Worm (Caenorhabditis elegans) whole organism, L4 larva: Measurements from ENCODE around the gene F28C1.3.
A peak's percentile ranks its signal among the peaks of the same experiment; 100 is the strongest.

Experiments
- F10B5.3 ChIP-seq: sonication (generic microtip); optimal IDR thresholded peaks from 2 replicates; lab custom pipeline; 2016; ENCODE audit warnings: mild to moderate bottlenecking, missing genetic modification characterization, missing compliant biosample characterization
- F37D6.2 ChIP-seq: sonication (generic microtip); optimal IDR thresholded peaks from 2 replicates; lab custom pipeline; 2016; ENCODE audit warnings: mild to moderate bottlenecking, missing genetic modification characterization, missing compliant biosample characterization
- F44E2.7 ChIP-seq: fragments of 200-800 bp; sonication (Bioruptor generic); IDR thresholded peaks from 2 replicates; pipeline ENCODE4 v2.1.2; 2022; ENCODE audit warnings: missing genetic modification characterization, missing compliant biosample characterization
- R02D3.7 ChIP-seq: fragments of 150-350 bp; sonication (generic microtip); optimal IDR thresholded peaks from 3 replicates; lab custom pipeline; 2014; ENCODE audit warnings: missing biosample characterization, missing genetic modification characterization
- T26A8.4 ChIP-seq: fragments of 200-800 bp; sonication (Bioruptor generic); IDR thresholded peaks from 2 replicates; pipeline ENCODE4 v1.3.6; 2022; ENCODE audit warnings: missing genetic modification characterization, missing compliant biosample characterization
- Y48G9A.11 ChIP-seq: fragments of 200-800 bp; sonication (Bioruptor generic); IDR thresholded peaks from 2 replicates; pipeline ENCODE4 v1.3.6; 2022; ENCODE audit warnings: missing genetic modification reagents, missing genetic modification characterization, missing compliant biosample characterization
- Y75B8A.6 ChIP-seq: fragments of 200-800 bp; sonication (Bioruptor generic); IDR thresholded peaks from 2 replicates; pipeline ENCODE4 v1.3.6; 2022; ENCODE audit warnings: missing genetic modification reagents, missing genetic modification characterization, missing compliant biosample characterization
- ZK546.5 ChIP-seq, 2 experiments: sonication (generic microtip); optimal IDR thresholded peaks; 2 replicates each; lab custom pipeline; 2017; ENCODE audit warnings: missing biosample characterization in 2 of 2, missing genetic modification characterization in 2 of 2
- aha-1 ChIP-seq: fragments of 150-350 bp; peaks from one replicate; lab custom pipeline; 2014; ENCODE audit warnings: missing biosample characterization, missing genetic modification characterization
- ceh-20 ChIP-seq: fragments of 200-800 bp; sonication (Bioruptor generic); IDR thresholded peaks from 2 replicates; pipeline ENCODE4 v1.3.6; 2022; ENCODE audit warnings: missing genetic modification reagents, missing genetic modification characterization, missing compliant biosample characterization
- ceh-28 ChIP-seq: fragments of 150-350 bp; optimal IDR thresholded peaks from 2 replicates; lab custom pipeline; 2014; ENCODE audit warnings: missing biosample characterization, missing genetic modification reagents, missing genetic modification characterization
- ctbp-1 ChIP-seq: fragments of 200-800 bp; sonication (Bioruptor generic); IDR thresholded peaks from 2 replicates; pipeline ENCODE4 v1.3.6; 2022; ENCODE audit warnings: missing genetic modification reagents, missing genetic modification characterization, missing compliant biosample characterization
- daf-16 ChIP-seq, 3 experiments: sonication (generic microtip); optimal IDR thresholded peaks; 2 replicates each; lab custom pipeline; 2016 to 2017; ENCODE audit warnings: missing genetic modification characterization in 3 of 3, missing genetic modification reagents in 3 of 3, mild to moderate bottlenecking in 2 of 3, missing compliant biosample characterization in 2 of 3, missing biosample characterization in 1 of 3, moderate library complexity in 1 of 3
- dmd-6 ChIP-seq: fragments of 200-800 bp; sonication (Bioruptor generic); IDR thresholded peaks from 2 replicates; pipeline ENCODE4 v1.3.6; 2022; ENCODE audit warnings: missing genetic modification reagents, missing genetic modification characterization, missing compliant biosample characterization
- dmd-8 ChIP-seq: fragments of 200-800 bp; sonication (Bioruptor generic); IDR thresholded peaks from 2 replicates; pipeline ENCODE4 v1.3.6; 2022; ENCODE audit warnings: missing genetic modification characterization, missing compliant biosample characterization
- dmd-9 ChIP-seq: fragments of 200-800 bp; sonication (Bioruptor generic); IDR thresholded peaks from 2 replicates; pipeline ENCODE4 v1.3.6; 2022; ENCODE audit warnings: missing genetic modification reagents, missing genetic modification characterization, missing compliant biosample characterization
- fkh-10 ChIP-seq: fragments of 150-350 bp; optimal IDR thresholded peaks from 2 replicates; lab custom pipeline; 2014; ENCODE audit warnings: missing biosample characterization, missing genetic modification reagents, missing genetic modification characterization
- fos-1 ChIP-seq: fragments of 150-350 bp; optimal IDR thresholded peaks from 2 replicates; lab custom pipeline; 2014; ENCODE audit warnings: missing biosample characterization, missing genetic modification characterization
- gei-8 ChIP-seq: fragments of 200-800 bp; sonication (Bioruptor generic); optimal IDR thresholded peaks from 2 replicates; lab custom pipeline; 2018; ENCODE audit warnings: mild to moderate bottlenecking, missing genetic modification characterization, missing compliant biosample characterization
- hlh-11 ChIP-seq: fragments of 200-800 bp; sonication (Bioruptor generic); optimal IDR thresholded peaks from 2 replicates; lab custom pipeline; 2018; ENCODE audit warnings: mild to moderate bottlenecking, missing genetic modification characterization, missing compliant biosample characterization
- hlh-30 ChIP-seq: sonication (generic microtip); optimal IDR thresholded peaks from 2 replicates; lab custom pipeline; 2017; ENCODE audit warnings: antibody characterized with exemption, mild to moderate bottlenecking, missing genetic modification characterization, missing compliant biosample characterization; ENCODE audit not compliant: insufficient read depth
- hmg-1.1 ChIP-seq: fragments of 200-800 bp; sonication (Bioruptor generic); IDR thresholded peaks from 2 replicates; pipeline ENCODE4 v1.3.6; 2022; ENCODE audit warnings: missing genetic modification reagents, missing genetic modification characterization, missing compliant biosample characterization
- jun-1 ChIP-seq: fragments of 150-350 bp; optimal IDR thresholded peaks from 2 replicates; lab custom pipeline; 2014; ENCODE audit warnings: missing biosample characterization, missing genetic modification reagents, missing genetic modification characterization
- lim-7 ChIP-seq: fragments of 200-800 bp; sonication (Bioruptor generic); IDR thresholded peaks from 2 replicates; pipeline ENCODE4 v1.3.6; 2022; ENCODE audit warnings: missing genetic modification characterization, missing compliant biosample characterization
- lin-13 ChIP-seq: fragments of 150-350 bp; optimal IDR thresholded peaks from 2 replicates; lab custom pipeline; 2014; ENCODE audit warnings: missing biosample characterization, missing genetic modification reagents, missing genetic modification characterization
- lin-29 ChIP-seq: fragments of 200-800 bp; sonication (Bioruptor generic); IDR thresholded peaks from 2 replicates; pipeline ENCODE4 v1.3.6; 2022; ENCODE audit warnings: missing genetic modification reagents, missing genetic modification characterization, missing compliant biosample characterization
- lin-38 ChIP-seq: fragments of 200-800 bp; sonication (Bioruptor generic); IDR thresholded peaks from 2 replicates; pipeline ENCODE4 v1.3.6; 2022; ENCODE audit warnings: missing genetic modification reagents, missing genetic modification characterization, missing compliant biosample characterization
- lir-3 ChIP-seq: sonication (generic microtip); optimal IDR thresholded peaks from 2 replicates; lab custom pipeline; 2016; ENCODE audit warnings: mild to moderate bottlenecking, missing genetic modification characterization, missing compliant biosample characterization
- lsy-2 ChIP-seq, 2 experiments: fragments of 150-350 bp in 1 of 2; sonication (generic microtip) in 1 of 2; optimal IDR thresholded peaks; 2 replicates each; lab custom pipeline; 2014 to 2017; ENCODE audit warnings: missing biosample characterization in 2 of 2, missing genetic modification characterization in 2 of 2
- madf-5 ChIP-seq, 2 experiments: fragments of 200-800 bp; sonication (Bioruptor generic); IDR thresholded peaks; 2 replicates each; pipeline ENCODE4 v1.3.6; 2022; ENCODE audit warnings: missing compliant biosample characterization in 2 of 2, missing genetic modification characterization in 2 of 2
- madf-9 ChIP-seq: fragments of 200-800 bp; sonication (Bioruptor generic); conservative IDR thresholded peaks from 2 replicates; pipeline ENCODE4 v1.3.6; 2022; ENCODE audit warnings: missing genetic modification reagents, missing genetic modification characterization, missing compliant biosample characterization
- mep-1 ChIP-seq: fragments of 150-350 bp; sonication (generic microtip); optimal IDR thresholded peaks from 3 replicates; lab custom pipeline; 2014; ENCODE audit warnings: missing biosample characterization, missing genetic modification characterization
- nhr-10 ChIP-seq: fragments of 150-350 bp; optimal IDR thresholded peaks from 2 replicates; lab custom pipeline; 2014; ENCODE audit warnings: missing biosample characterization, missing genetic modification characterization
- nhr-102 ChIP-seq: sonication (generic microtip); optimal IDR thresholded peaks from 2 replicates; lab custom pipeline; 2016; ENCODE audit warnings: mild to moderate bottlenecking, missing genetic modification characterization, moderate library complexity, missing compliant biosample characterization
- nhr-11 ChIP-seq: fragments of 150-350 bp; optimal IDR thresholded peaks from 2 replicates; lab custom pipeline; 2014; ENCODE audit warnings: missing biosample characterization, missing genetic modification characterization
- nhr-28 ChIP-seq: fragments of 150-350 bp; optimal IDR thresholded peaks from 2 replicates; lab custom pipeline; 2014; ENCODE audit warnings: missing biosample characterization, missing genetic modification characterization
- nhr-41 ChIP-seq: fragments of 200-800 bp; sonication (Bioruptor generic); IDR thresholded peaks from 2 replicates; pipeline ENCODE4 v1.3.6; 2022; ENCODE audit warnings: missing genetic modification reagents, missing genetic modification characterization, missing compliant biosample characterization
- nhr-42 ChIP-seq: fragments of 200-800 bp; sonication (Bioruptor generic); IDR thresholded peaks from 2 replicates; pipeline ENCODE4 v1.3.6; 2022; ENCODE audit warnings: missing genetic modification characterization, missing compliant biosample characterization
- nhr-76 ChIP-seq: fragments of 150-350 bp; optimal IDR thresholded peaks from 2 replicates; lab custom pipeline; 2014; ENCODE audit warnings: missing biosample characterization, missing genetic modification characterization
- nhr-77 ChIP-seq: fragments of 150-350 bp; optimal IDR thresholded peaks from 2 replicates; lab custom pipeline; 2014; ENCODE audit warnings: missing biosample characterization, missing genetic modification characterization
- pqm-1 ChIP-seq: sonication (generic microtip); optimal IDR thresholded peaks from 2 replicates; lab custom pipeline; 2017; ENCODE audit warnings: missing biosample characterization, missing genetic modification characterization
- rbr-2 ChIP-seq: sonication (generic microtip); optimal IDR thresholded peaks from 2 replicates; lab custom pipeline; 2016; ENCODE audit warnings: missing genotype, missing genetic modification characterization, missing compliant biosample characterization
- set-16 ChIP-seq: fragments of 200-800 bp; sonication (Bioruptor generic); IDR thresholded peaks from 2 replicates; pipeline ENCODE4 v1.3.6; 2022; ENCODE audit warnings: missing genetic modification reagents, missing genetic modification characterization, missing compliant biosample characterization
- skn-1 ChIP-seq: fragments of 150-350 bp; optimal IDR thresholded peaks from 2 replicates; lab custom pipeline; 2014; ENCODE audit warnings: missing biosample characterization, missing genetic modification characterization
- spr-3 ChIP-seq: fragments of 200-800 bp; sonication (Bioruptor generic); optimal IDR thresholded peaks from 2 replicates; lab custom pipeline; 2018; ENCODE audit warnings: mild to moderate bottlenecking, missing genetic modification characterization, missing compliant biosample characterization
- unc-130 ChIP-seq: sonication (generic microtip); optimal IDR thresholded peaks from 2 replicates; lab custom pipeline; 2016; ENCODE audit warnings: missing genetic modification reagents, missing genetic modification characterization, missing compliant biosample characterization
- unc-39 ChIP-seq: sonication (generic microtip); optimal IDR thresholded peaks from 2 replicates; lab custom pipeline; 2017; ENCODE audit warnings: missing biosample characterization, missing genetic modification characterization
- unc-62 ChIP-seq, 3 experiments: fragments of 150-350 bp in 1 of 3; sonication (generic microtip); optimal IDR thresholded peaks in 2 of 3; peaks in 1 of 3; 1 replicate in 1 of 3; 2 replicates in 2 of 3; lab custom pipeline; 2014 to 2017; ENCODE audit warnings: missing biosample characterization in 3 of 3, missing genetic modification characterization in 3 of 3, missing genetic modification reagents in 3 of 3, missing genotype in 1 of 3
- vab-7 ChIP-seq: fragments of 200-800 bp; sonication (Bioruptor generic); IDR thresholded peaks from 2 replicates; pipeline ENCODE4 v1.3.6; 2022; ENCODE audit warnings: missing genetic modification reagents, missing genetic modification characterization, missing compliant biosample characterization
- zag-1 ChIP-seq: fragments of 150-350 bp; optimal IDR thresholded peaks from 2 replicates; lab custom pipeline; 2014; ENCODE audit warnings: missing biosample characterization, missing genetic modification characterization
- zfp-3 ChIP-seq: fragments of 200-800 bp; sonication (Bioruptor generic); conservative IDR thresholded peaks from 2 replicates; pipeline ENCODE4 v1.3.6; 2022; ENCODE audit warnings: missing genetic modification reagents, missing genetic modification characterization, missing compliant biosample characterization
- ztf-7 ChIP-seq: fragments of 150-350 bp; optimal IDR thresholded peaks from 2 replicates; lab custom pipeline; 2014; ENCODE audit warnings: missing biosample characterization, missing genetic modification characterization

The F28C1.3 gene

DNA sequence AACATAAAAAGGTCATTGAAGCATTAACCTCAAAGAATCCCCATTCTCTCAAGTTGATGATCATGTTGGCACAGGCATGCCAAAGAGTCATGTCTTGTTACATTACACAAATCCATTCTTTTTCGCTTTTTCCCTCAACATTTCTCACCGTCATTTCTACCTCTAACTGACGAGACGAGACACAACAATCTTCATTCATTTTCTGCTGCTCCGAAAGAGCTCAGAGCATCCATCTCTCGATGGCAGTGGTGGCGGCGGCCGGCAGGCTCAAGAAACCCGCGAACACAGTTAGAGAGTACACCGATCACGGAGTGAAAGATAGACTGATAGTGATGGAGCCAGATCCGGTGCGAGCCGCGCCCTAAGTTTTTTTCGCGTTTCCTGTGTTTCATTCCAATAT is 8.7 kb downstream of the F28C1.3 start:
- TF ChIP-seq daf-16 (GFP tag; optimal IDR thresholded peaks at IDR 0.05; lab: Kevin White, UChicago) (peak in 1 of 2 experiments; percentile 12), daf-16 (tag; optimal IDR thresholded peaks at IDR 0.05; lab: Kevin White, UChicago) (no peak), T26A8.4 (no peak), lsy-2 (tag; optimal IDR thresholded peaks at IDR 0.05; lab: Kevin White, UChicago) (no peak), hmg-1.1 (GFP tag; lab: Robert Waterston, UW) (no peak), aha-1 (no peak), madf-9 (GFP tag; lab: Robert Waterston, UW) (peak; percentile 44; the same call in 1 of the 2 replicates), nhr-77 (tag; lab: Kevin White, UChicago) (no peak), hlh-30 (no peak), unc-130 (GFP tag; lab: Kevin White, UChicago) (no peak), zag-1 (no peak), unc-62 (GFP tag; optimal IDR thresholded peaks at IDR 0.05 in 1 of 2; lab: Kevin White, UChicago) (peak in 1 of 2 experiments; percentile 65), unc-62 (tag; optimal IDR thresholded peaks at IDR 0.05; lab: Kevin White, UChicago) (no peak), lin-13 (no peak), zfp-3 (GFP tag; lab: Robert Waterston, UW) (0 out of 2 replicates have a peak, but pooled peaks have one; percentile 34), F44E2.7 (GFP tag; lab: Robert Waterston, UW) (no peak), jun-1 (tag; lab: Kevin White, UChicago) (no peak), dmd-6 (GFP tag; lab: Robert Waterston, UW) (no peak), dmd-9 (GFP tag; lab: Robert Waterston, UW) (no peak), F37D6.2 (tag; lab: Kevin White, UChicago) (no peak), vab-7 (no peak), nhr-41 (GFP tag; lab: Robert Waterston, UW) (no peak), fos-1 (tag; lab: Kevin White, UChicago) (no peak), nhr-42 (GFP tag; lab: Robert Waterston, UW) (no peak), ceh-28 (tag; lab: Kevin White, UChicago) (no peak), F10B5.3 (tag; lab: Kevin White, UChicago) (no peak), nhr-10 (tag; lab: Kevin White, UChicago) (no peak), set-16 (GFP tag; lab: Robert Waterston, UW) (peak; percentile 54), lin-38 (no peak), ztf-7 (no peak), pqm-1 (tag; lab: Kevin White, UChicago) (no peak), lin-29 (GFP tag; lab: Robert Waterston, UW) (no peak), nhr-102 (tag; lab: Kevin White, UChicago) (no peak), ceh-20 (GFP tag; lab: Robert Waterston, UW) (no peak), mep-1 (no peak), nhr-28 (tag; lab: Kevin White, UChicago) (no peak), nhr-11 (tag; lab: Kevin White, UChicago) (peak; percentile 41), spr-3 (GFP tag; lab: Kevin White, UChicago) (no peak), Y48G9A.11 (no peak), ZK546.5 (tag; optimal IDR thresholded peaks at IDR 0.05; lab: Kevin White, UChicago) (no peak), gei-8 (no peak), madf-5 (GFP tag; IDR thresholded peaks at IDR 0.05; lab: Robert Waterston, UW) (no peak), unc-39 (no peak), hlh-11 (tag; lab: Kevin White, UChicago) (peak; percentile 50), Y75B8A.6 (no peak), fkh-10 (GFP tag; lab: Kevin White, UChicago) (no peak), skn-1 (tag; lab: Kevin White, UChicago) (no peak), lir-3 (tag; lab: Kevin White, UChicago) (no peak), dmd-8 (no peak), lim-7 (GFP tag; lab: Robert Waterston, UW) (no peak), R02D3.7 (tag; lab: Kevin White, UChicago) (no peak), nhr-76 (tag; lab: Kevin White, UChicago) (no peak), rbr-2 (tag; lab: Kevin White, UChicago) (no peak), ctbp-1 (0 out of 2 replicates have a peak, but pooled peaks have one; percentile 10)
